Fruit fly (Drosophila melanogaster) whole organism, embryonic: Measurements from ENCODE around the gene CG17930.

ENCODE experiments used
- ATbp ChIP-seq: fragments of 200-800 bp; sonication (Bioruptor generic); optimal IDR thresholded peaks from 2 replicates; lab custom pipeline; 2017; ENCODE audit warnings: missing biosample characterization, mild to moderate bottlenecking, missing genetic modification characterization, missing genetic modification reagents
- B-H2 ChIP-seq: fragments of 200-800 bp; sonication (Bioruptor generic); optimal IDR thresholded peaks from 2 replicates; lab custom pipeline; 2018; ENCODE audit warnings: missing biosample characterization, mild to moderate bottlenecking, missing genetic modification characterization
- CG10321 ChIP-seq: fragments of 200-800 bp; sonication (Bioruptor generic); IDR thresholded peaks from 2 replicates; pipeline ENCODE4 v1.3.6; 2022; ENCODE audit warnings: missing biosample characterization, missing genetic modification characterization
- CG11504 ChIP-seq: fragments of 200-800 bp; sonication (Bioruptor generic); optimal IDR thresholded peaks from 3 replicates; lab custom pipeline; 2019; ENCODE audit warnings: missing biosample characterization, mild to moderate bottlenecking, missing genetic modification characterization, moderate library complexity
- CG11695 ChIP-seq: fragments of 200-800 bp; sonication (Bioruptor generic); IDR thresholded peaks from 3 replicates; pipeline ENCODE4 v1.3.6; 2022; ENCODE audit warnings: missing biosample characterization, missing genetic modification characterization
- CG11696 ChIP-seq: fragments of 200-800 bp; sonication (Bioruptor generic); IDR thresholded peaks from 2 replicates; pipeline ENCODE4 v1.3.6; 2022; ENCODE audit warnings: missing biosample characterization, missing genetic modification characterization
- CG13624 ChIP-seq: fragments of 200-800 bp; sonication (Bioruptor generic); optimal IDR thresholded peaks from 2 replicates; lab custom pipeline; 2016; ENCODE audit warnings: missing biosample characterization, missing genetic modification characterization
- CG13894 ChIP-seq: fragments of 200-800 bp; sonication (Bioruptor generic); optimal IDR thresholded peaks from 3 replicates; lab custom pipeline; 2018; ENCODE audit warnings: missing biosample characterization, mild to moderate bottlenecking, missing genetic modification characterization, moderate library complexity
- CG14441 ChIP-seq: fragments of 200-800 bp; sonication (Bioruptor generic); IDR thresholded peaks from 2 replicates; pipeline ENCODE4 v1.3.6; 2022; ENCODE audit warnings: missing biosample characterization, missing genetic modification characterization
- CG1792 ChIP-seq: fragments of 200-800 bp; sonication (Bioruptor generic); optimal IDR thresholded peaks from 2 replicates; lab custom pipeline; 2016; ENCODE audit warnings: missing biosample characterization, missing genetic modification characterization
- CG30431 ChIP-seq: fragments of 200-800 bp; sonication (Bioruptor generic); optimal IDR thresholded peaks from 2 replicates; lab custom pipeline; 2017; ENCODE audit warnings: missing biosample characterization, missing genetic modification characterization
- CG31441 ChIP-seq: fragments of 200-800 bp; sonication (Bioruptor generic); IDR thresholded peaks from 2 replicates; pipeline ENCODE4 v1.3.6; 2022; ENCODE audit warnings: missing biosample characterization, missing genetic modification characterization
- CG32532 ChIP-seq: fragments of 200-800 bp; sonication (Bioruptor generic); IDR thresholded peaks from 2 replicates; pipeline ENCODE4 v1.3.6; 2022; ENCODE audit warnings: missing biosample characterization, missing genetic modification characterization
- CG43689 ChIP-seq: fragments of 200-800 bp; sonication (Bioruptor generic); IDR thresholded peaks from 2 replicates; pipeline ENCODE4 v1.3.6; 2022; ENCODE audit warnings: missing biosample characterization, missing genetic modification characterization
- CG4730 ChIP-seq: fragments of 200-800 bp; sonication (Bioruptor generic); IDR thresholded peaks from 2 replicates; pipeline ENCODE4 v1.3.6; 2022; ENCODE audit warnings: missing biosample characterization, missing genetic modification characterization
- CG7556 ChIP-seq: fragments of 200-800 bp; sonication (Bioruptor generic); optimal IDR thresholded peaks from 2 replicates; lab custom pipeline; 2017; ENCODE audit warnings: missing biosample characterization, mild to moderate bottlenecking, missing genetic modification characterization
- CG7745 ChIP-seq: fragments of 200-800 bp; sonication (Bioruptor generic); optimal IDR thresholded peaks from 2 replicates; lab custom pipeline; 2018; ENCODE audit warnings: missing biosample characterization, mild to moderate bottlenecking, missing genetic modification characterization, moderate library complexity
- CG7928 ChIP-seq: fragments of 200-800 bp; sonication (Bioruptor generic); optimal IDR thresholded peaks from 2 replicates; lab custom pipeline; 2017; ENCODE audit warnings: missing biosample characterization, mild to moderate bottlenecking, missing genetic modification characterization
- CG8290 ChIP-seq, 3 experiments: fragments of 200-800 bp; sonication (Bioruptor generic); optimal IDR thresholded peaks; 2 replicates each; lab custom pipeline; 2016 to 2019; ENCODE audit warnings: missing biosample characterization in 3 of 3, missing genetic modification characterization in 3 of 3, mild to moderate bottlenecking in 2 of 3, moderate library complexity in 1 of 3
- CG8924 ChIP-seq: fragments of 200-800 bp; optimal IDR thresholded peaks from 3 replicates; lab custom pipeline; 2019; ENCODE audit warnings: missing biosample characterization, mild to moderate bottlenecking, missing genetic modification characterization, moderate library complexity
- CG9876 ChIP-seq: fragments of 200-800 bp; sonication (Bioruptor generic); optimal IDR thresholded peaks from 2 replicates; lab custom pipeline; 2016; ENCODE audit warnings: missing biosample characterization, missing genetic modification characterization
- CG9932 ChIP-seq: fragments of 200-800 bp; sonication (Bioruptor generic); IDR thresholded peaks from 2 replicates; pipeline ENCODE4 v1.3.6; 2022; ENCODE audit warnings: missing biosample characterization, missing genetic modification characterization
- CrebB ChIP-seq: fragments of 200-800 bp; sonication (Bioruptor generic); optimal IDR thresholded peaks from 3 replicates; lab custom pipeline; 2018; ENCODE audit warnings: missing biosample characterization, mild to moderate bottlenecking, missing genetic modification characterization
- HLH54F ChIP-seq: fragments of 200-800 bp; sonication (Bioruptor generic); optimal IDR thresholded peaks from 3 replicates; lab custom pipeline; 2016; ENCODE audit warnings: missing biosample characterization, missing genetic modification characterization
- Hey ChIP-seq: fragments of 200-800 bp; sonication (Bioruptor generic); optimal IDR thresholded peaks from 3 replicates; lab custom pipeline; 2018; ENCODE audit warnings: missing biosample characterization, mild to moderate bottlenecking, missing genetic modification characterization
- Med ChIP-seq: fragments of 200-800 bp; sonication (Bioruptor generic); peaks from one replicate; lab custom pipeline; 2016; ENCODE audit warnings: missing biosample characterization, missing genetic modification characterization, mild to moderate bottlenecking, inconsistent platforms, moderate library complexity
- NC2α ChIP-seq: fragments of 200-800 bp; sonication (Bioruptor generic); optimal IDR thresholded peaks from 2 replicates; lab custom pipeline; 2016; ENCODE audit warnings: missing biosample characterization, missing genetic modification characterization
- Nf-YB ChIP-seq: fragments of 200-800 bp; sonication (Bioruptor generic); optimal IDR thresholded peaks from 3 replicates; lab custom pipeline; 2019; ENCODE audit warnings: missing biosample characterization, mild to moderate bottlenecking, missing genetic modification characterization, moderate library complexity
- Optix ChIP-seq: fragments of 200-800 bp; sonication (Bioruptor generic); IDR thresholded peaks from 3 replicates; pipeline ENCODE4 v1.3.6; 2022; ENCODE audit warnings: missing biosample characterization, missing genetic modification characterization
- Pdp1 ChIP-seq, 2 experiments: fragments of 200-800 bp; sonication (Bioruptor generic); optimal IDR thresholded peaks; 3 replicates each; lab custom pipeline; 2016; ENCODE audit warnings: missing biosample characterization in 2 of 2, missing genetic modification characterization in 2 of 2, mild to moderate bottlenecking in 1 of 2, moderate library complexity in 1 of 2
- Sin3A ChIP-seq: fragments of >200 bp; optimal IDR thresholded peaks from 2 replicates; lab custom pipeline; 2018
- ab ChIP-seq: fragments of 200-800 bp; sonication (Bioruptor generic); optimal IDR thresholded peaks from 2 replicates; lab custom pipeline; 2016; ENCODE audit warnings: missing biosample characterization, missing genetic modification characterization
- cwo ChIP-seq: fragments of 200-800 bp; sonication (Bioruptor generic); optimal IDR thresholded peaks from 3 replicates; lab custom pipeline; 2017; ENCODE audit warnings: missing biosample characterization, missing genetic modification characterization, mild to moderate bottlenecking, moderate library complexity, missing genetic modification reagents
- gro ChIP-seq: fragments of 200-800 bp; sonication (Bioruptor generic); optimal IDR thresholded peaks from 2 replicates; lab custom pipeline; 2016; ENCODE audit warnings: missing biosample characterization, missing genetic modification characterization
- hbn ChIP-seq: fragments of 200-800 bp; sonication (Bioruptor generic); IDR thresholded peaks from 2 replicates; pipeline ENCODE4 v1.3.6; 2022; ENCODE audit warnings: missing biosample characterization, missing genetic modification characterization; ENCODE audit not compliant: partially characterized antibody
- lab ChIP-seq: fragments of 200-800 bp; sonication (Bioruptor generic); optimal IDR thresholded peaks from 3 replicates; lab custom pipeline; 2017; ENCODE audit warnings: missing biosample characterization, missing genetic modification characterization, mild to moderate bottlenecking, moderate library complexity, missing genetic modification reagents
- nerfin-1 ChIP-seq: fragments of 200-800 bp; sonication (Bioruptor generic); optimal IDR thresholded peaks from 3 replicates; lab custom pipeline; 2019; ENCODE audit warnings: missing biosample characterization, mild to moderate bottlenecking, missing genetic modification characterization, moderate library complexity
- nmo ChIP-seq: fragments of 200-800 bp; sonication (Bioruptor generic); optimal IDR thresholded peaks from 2 replicates; lab custom pipeline; 2018; ENCODE audit warnings: missing biosample characterization, mild to moderate bottlenecking, missing genetic modification characterization, moderate library complexity
- otp ChIP-seq: fragments of 200-800 bp; sonication (Bioruptor generic); IDR thresholded peaks from 3 replicates; pipeline ENCODE4, ENCODE4 v1.3.6; 2022; ENCODE audit warnings: missing biosample characterization, missing genetic modification characterization
- pan ChIP-seq, 4 experiments: fragments of >200 bp in 3 of 4; fragments of 200-800 bp in 1 of 4; sonication (Bioruptor generic) in 1 of 4; optimal IDR thresholded peaks in 3 of 4; IDR thresholded peaks in 1 of 4; 2 replicates each; pipeline versions ENCODE4 v1.3.6 to Lab custom; 2017 to 2022; ENCODE audit warnings: missing biosample characterization in 2 of 4, missing genetic modification characterization in 2 of 4, mixed read lengths in 1 of 4
- sd ChIP-seq: fragments of 200-800 bp; sonication (Bioruptor generic); optimal IDR thresholded peaks from 3 replicates; lab custom pipeline; 2018; ENCODE audit warnings: missing biosample characterization, mild to moderate bottlenecking, missing genetic modification characterization, moderate library complexity
- seq ChIP-seq: fragments of 200-800 bp; sonication (Bioruptor generic); IDR thresholded peaks from 2 replicates; pipeline ENCODE4 v1.3.6; 2022; ENCODE audit warnings: missing biosample characterization, missing genetic modification characterization
- sisA ChIP-seq: fragments of 200-800 bp; sonication (Bioruptor generic); IDR thresholded peaks from 2 replicates; pipeline ENCODE4 v1.3.6; 2022; ENCODE audit warnings: missing biosample characterization, missing genetic modification characterization
- slbo ChIP-seq: fragments of 200-800 bp; sonication (Bioruptor generic); IDR thresholded peaks from 2 replicates; pipeline ENCODE4 v1.3.6; 2022; ENCODE audit warnings: missing biosample characterization, missing genetic modification characterization
- sug ChIP-seq: fragments of 200-800 bp; optimal IDR thresholded peaks from 2 replicates; lab custom pipeline; 2019; ENCODE audit warnings: missing biosample characterization, mild to moderate bottlenecking, missing genetic modification characterization, moderate library complexity
- toy ChIP-seq: fragments of 200-800 bp; sonication (Bioruptor generic); IDR thresholded peaks from 2 replicates; pipeline ENCODE4 v1.3.6; 2022; ENCODE audit warnings: missing biosample characterization, missing genetic modification characterization
- trh ChIP-seq: fragments of 200-800 bp; sonication (Bioruptor generic); optimal IDR thresholded peaks from 2 replicates; lab custom pipeline; 2016; ENCODE audit warnings: missing biosample characterization, missing genetic modification characterization
- tx ChIP-seq: fragments of 200-800 bp; sonication (Bioruptor generic); optimal IDR thresholded peaks from 2 replicates; lab custom pipeline; 2016; ENCODE audit warnings: missing biosample characterization, missing genetic modification characterization
- wdn ChIP-seq: fragments of 200-800 bp; sonication (Bioruptor generic); IDR thresholded peaks from 2 replicates; pipeline ENCODE4 v1.3.6; 2022; ENCODE audit warnings: missing biosample characterization, missing genetic modification characterization

Gene CG17930

DNA sequence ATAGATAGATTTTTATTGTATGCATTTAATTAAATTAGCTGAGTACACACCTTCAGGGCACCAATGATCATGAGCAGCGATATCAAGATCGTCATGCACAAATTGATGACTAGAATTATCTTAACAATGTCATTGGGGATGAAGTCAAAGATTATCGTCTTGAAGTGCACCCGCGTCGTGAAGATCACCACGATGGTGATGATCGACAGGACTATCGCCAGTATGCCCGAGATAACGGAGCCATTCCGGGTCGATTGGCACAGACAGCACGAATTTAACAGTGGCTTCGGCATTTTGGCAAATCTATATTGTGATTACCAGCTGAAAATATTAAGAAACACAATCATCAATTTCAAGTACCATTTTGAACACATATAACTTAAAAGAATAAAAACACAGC lies 24.4 kb downstream of the CG17930 start (continued):
- no peak for TF ChIP-seq seq (GFP tag; lab: Robert Waterston, UW)
- TF ChIP-seq CG11696 (GFP tag; lab: Robert Waterston, UW) = no peak

- TF ChIP-seq lab = no peak
- peak; percentile 25; the same call in 1 of the 2 replicates for TF ChIP-seq CG32532 (GFP tag; lab: Robert Waterston, UW)
- no peak for TF ChIP-seq Hey (tag; lab: Kevin White, UChicago)
- TF ChIP-seq CG7556 (GFP tag; lab: Kevin White, UChicago) = no peak
- no peak for TF ChIP-seq pan (optimal IDR thresholded peaks at IDR 0.05; lab: Kevin White, UChicago)
- no peak for TF ChIP-seq pan (GFP tag; optimal IDR thresholded peaks at IDR 0.05 in 1 of 2, IDR thresholded peaks at IDR 0.05 in 1 of 2)
- 0 out of 2 replicates have a peak, but pooled peaks have one; percentile 24 for TF ChIP-seq slbo (GFP tag; lab: Robert Waterston, UW)
- no peak for TF ChIP-seq nmo (GFP tag; lab: Kevin White, UChicago)
- no peak for TF ChIP-seq Optix
- peak; percentile 12 for TF ChIP-seq CG13894
- TF ChIP-seq ATbp = no peak
- no peak for TF ChIP-seq CG10321 (GFP tag; lab: Robert Waterston, UW)
- no peak for TF ChIP-seq Sin3A (lab: Kevin White, UChicago)
- no peak for TF ChIP-seq CG7928
- TF ChIP-seq CG7745 (tag; lab: Kevin White, UChicago) = no peak
- no peak for TF ChIP-seq CG11504 (tag; lab: Kevin White, UChicago)
- no peak for TF ChIP-seq sisA (GFP tag; lab: Robert Waterston, UW)
- no peak for TF ChIP-seq CG11695
- TF ChIP-seq gro = peak; percentile 39
- no peak for TF ChIP-seq trh (GFP tag; lab: Kevin White, UChicago)
- TF ChIP-seq CG9932 = 0 out of 2 replicates have a peak, but pooled peaks have one; percentile 18
- TF ChIP-seq Med = peak; percentile 80
- TF ChIP-seq sug = peak; percentile 0
- TF ChIP-seq nerfin-1 (tag; lab: Kevin White, UChicago) = no peak
- no peak for TF ChIP-seq CG43689
- TF ChIP-seq HLH54F (GFP tag; lab: Kevin White, UChicago) = no peak
- TF ChIP-seq CG13624 = peak; percentile 54
- TF ChIP-seq CG14441 (GFP tag; lab: Robert Waterston, UW) = 0 out of 2 replicates have a peak, but pooled peaks have one; percentile 18
- TF ChIP-seq CG8924 = no peak
- no peak for TF ChIP-seq CG8290 (GFP tag; optimal IDR thresholded peaks at IDR 0.05; lab: Kevin White, UChicago)
- TF ChIP-seq CG8290 (tag; optimal IDR thresholded peaks at IDR 0.05; lab: Kevin White, UChicago) = peak in 1 of 2 experiments; percentile 12
- TF ChIP-seq CG9876 (GFP tag; lab: Kevin White, UChicago) = no peak
- TF ChIP-seq hbn = no peak
- TF ChIP-seq CG4730 (GFP tag; lab: Robert Waterston, UW) = no peak
- TF ChIP-seq CG1792 (GFP tag; lab: Kevin White, UChicago) = no peak
- TF ChIP-seq ab (GFP tag; lab: Kevin White, UChicago) = no peak
- TF ChIP-seq sd (tag; lab: Kevin White, UChicago) = peak; percentile 95
- TF ChIP-seq otp (GFP tag; lab: Robert Waterston, UW) = no peak
- TF ChIP-seq CrebB (tag; lab: Kevin White, UChicago) = no peak
- TF ChIP-seq NC2α = no peak
- TF ChIP-seq cwo (GFP tag; lab: Kevin White, UChicago) = peak; percentile 89
- no peak for TF ChIP-seq toy
- TF ChIP-seq tx (GFP tag; lab: Kevin White, UChicago) = no peak
- peak; percentile 4 for TF ChIP-seq B-H2 (GFP tag; lab: Kevin White, UChicago)
- no peak for TF ChIP-seq wdn (GFP tag; lab: Robert Waterston, UW)
- no peak for TF ChIP-seq Nf-YB (GFP tag; lab: Kevin White, UChicago)
- TF ChIP-seq CG30431 (GFP tag; lab: Kevin White, UChicago) = no peak
- TF ChIP-seq Pdp1 (GFP tag; optimal IDR thresholded peaks at IDR 0.05; lab: Kevin White, UChicago) = peak in 1 of 2 experiments; percentile 91
- no peak for TF ChIP-seq CG31441 (GFP tag; lab: Robert Waterston, UW)
Observed at dm6 chr3R:16353195-16353594, 25.5 kb downstream of the CG17930 start.
